Fruit fly (Drosophila melanogaster) whole organism, embryonic: Measurements from ENCODE around the gene Svil.

Experiments
- ATbp ChIP-seq: fragments of 200-800 bp; sonication (Bioruptor generic); optimal IDR thresholded peaks from 2 replicates; lab custom pipeline; 2017; ENCODE audit warnings: missing biosample characterization, mild to moderate bottlenecking, missing genetic modification characterization, missing genetic modification reagents
- Bdp1 ChIP-seq: fragments of 200-800 bp; sonication (Bioruptor generic); optimal IDR thresholded peaks from 3 replicates; lab custom pipeline; 2016; ENCODE audit warnings: missing biosample characterization, missing genetic modification characterization
- CG10267 ChIP-seq: fragments of 200-800 bp; sonication (Bioruptor generic); optimal IDR thresholded peaks from 2 replicates; lab custom pipeline; 2018; ENCODE audit warnings: missing biosample characterization, mild to moderate bottlenecking, missing genetic modification characterization, moderate library complexity
- CG10462 ChIP-seq: fragments of 200-800 bp; sonication (Bioruptor generic); optimal IDR thresholded peaks from 2 replicates; lab custom pipeline; 2016; ENCODE audit warnings: missing biosample characterization, missing genetic modification characterization
- CG11696 ChIP-seq: fragments of 200-800 bp; sonication (Bioruptor generic); IDR thresholded peaks from 2 replicates; pipeline ENCODE4 v1.3.6; 2022; ENCODE audit warnings: missing biosample characterization, missing genetic modification characterization
- CG12236 ChIP-seq: fragments of 200-800 bp; sonication (Bioruptor generic); optimal IDR thresholded peaks from 2 replicates; lab custom pipeline; 2016; ENCODE audit warnings: missing biosample characterization, missing genetic modification characterization
- CG16813 ChIP-seq: fragments of 200-800 bp; sonication (Bioruptor generic); IDR thresholded peaks from 3 replicates; pipeline ENCODE4 v1.3.6; 2022; ENCODE audit warnings: missing biosample characterization, missing genetic modification characterization; ENCODE audit not compliant: partially characterized antibody
- CG1832 ChIP-seq: fragments of 200-800 bp; sonication (Bioruptor generic); optimal IDR thresholded peaks from 2 replicates; lab custom pipeline; 2017; ENCODE audit warnings: missing biosample characterization, mild to moderate bottlenecking, missing genetic modification characterization, inconsistent platforms
- CG18599 ChIP-seq: fragments of 200-800 bp; sonication (Bioruptor generic); optimal IDR thresholded peaks from 3 replicates; lab custom pipeline; 2017; ENCODE audit warnings: missing biosample characterization, missing genetic modification characterization, mild to moderate bottlenecking, moderate library complexity, missing genetic modification reagents
- CG2202 ChIP-seq: fragments of 200-800 bp; sonication (Bioruptor generic); optimal IDR thresholded peaks from 2 replicates; lab custom pipeline; 2018; ENCODE audit warnings: missing biosample characterization, mild to moderate bottlenecking, missing genetic modification characterization
- CG32772 ChIP-seq: fragments of 200-800 bp; sonication (Bioruptor generic); IDR thresholded peaks from 2 replicates; pipeline ENCODE4 v1.3.6; 2022; ENCODE audit warnings: missing biosample characterization, missing genetic modification characterization
- CG33213 ChIP-seq: fragments of 200-800 bp; sonication (Bioruptor generic); optimal IDR thresholded peaks from 3 replicates; lab custom pipeline; 2016; ENCODE audit warnings: missing biosample characterization, missing genetic modification characterization
- CG34224 ChIP-seq: fragments of 200-800 bp; sonication (Bioruptor generic); IDR thresholded peaks from 3 replicates; pipeline ENCODE4 v1.3.6; 2022; ENCODE audit warnings: missing biosample characterization, missing genetic modification characterization; ENCODE audit not compliant: partially characterized antibody
- CG42726 ChIP-seq: fragments of 200-800 bp; sonication (Bioruptor generic); IDR thresholded peaks from 2 replicates; pipeline ENCODE4 v1.3.6; 2022; ENCODE audit warnings: missing biosample characterization, missing genetic modification characterization; ENCODE audit not compliant: partially characterized antibody
- CG6683 ChIP-seq: fragments of 200-800 bp; sonication (Bioruptor generic); optimal IDR thresholded peaks from 2 replicates; lab custom pipeline; 2017; ENCODE audit warnings: missing biosample characterization, mild to moderate bottlenecking, missing genetic modification characterization, missing genetic modification reagents
- CG7271 ChIP-seq: fragments of 200-800 bp; sonication (Bioruptor generic); optimal IDR thresholded peaks from 2 replicates; lab custom pipeline; 2018; ENCODE audit warnings: missing biosample characterization, mild to moderate bottlenecking, missing genetic modification characterization, moderate library complexity
- CG7987 ChIP-seq: fragments of 200-800 bp; sonication (Bioruptor generic); optimal IDR thresholded peaks from 2 replicates; lab custom pipeline; 2018; ENCODE audit warnings: missing biosample characterization, mild to moderate bottlenecking, missing genetic modification characterization, moderate library complexity
- CG8944 ChIP-seq: fragments of 200-800 bp; sonication (Bioruptor generic); optimal IDR thresholded peaks from 3 replicates; lab custom pipeline; 2016; ENCODE audit warnings: missing biosample characterization, missing genetic modification characterization
- CG9727 ChIP-seq: fragments of 200-800 bp; sonication (Bioruptor generic); optimal IDR thresholded peaks from 3 replicates; lab custom pipeline; 2017; ENCODE audit warnings: missing biosample characterization, mild to moderate bottlenecking, missing genetic modification characterization
- CTCF ChIP-seq: fragments of 200-800 bp; sonication (Bioruptor generic); optimal IDR thresholded peaks from 2 replicates; lab custom pipeline; 2017; ENCODE audit warnings: missing biosample characterization, mild to moderate bottlenecking, missing genetic modification characterization, moderate library complexity
- CkIIα-i1 ChIP-seq: fragments of 200-800 bp; sonication (Bioruptor generic); IDR thresholded peaks from 2 replicates; pipeline ENCODE4 v1.3.6; 2022; ENCODE audit warnings: missing biosample characterization, missing genetic modification characterization
- D ChIP-seq, 2 experiments: fragments of 200-800 bp in 1 of 2; fragments of >200 bp in 1 of 2; sonication (Bioruptor generic) in 1 of 2; optimal IDR thresholded peaks; 2 replicates in 1 of 2; 3 replicates in 1 of 2; lab custom pipeline; 2017; ENCODE audit warnings: mild to moderate bottlenecking in 1 of 2, missing biosample characterization in 1 of 2, missing genetic modification characterization in 1 of 2, missing genetic modification reagents in 1 of 2
- Doc3 ChIP-seq: fragments of 200-800 bp; sonication (Bioruptor generic); IDR thresholded peaks from 3 replicates; pipeline ENCODE4 v1.3.6; 2022; ENCODE audit warnings: missing biosample characterization, missing genetic modification characterization; ENCODE audit not compliant: partially characterized antibody
- E2f1 ChIP-seq: fragments of 200-800 bp; sonication (Bioruptor generic); IDR thresholded peaks from 2 replicates; pipeline ENCODE4 v1.3.6; 2022; ENCODE audit warnings: missing biosample characterization, missing genetic modification characterization
- Gug ChIP-seq: fragments of 200-800 bp; sonication (Bioruptor generic); IDR thresholded peaks from 4 replicates; pipeline ENCODE4 v1.3.6; 2022; ENCODE audit warnings: missing biosample characterization, missing genetic modification characterization
- HLH4C ChIP-seq: fragments of 200-800 bp; sonication (Bioruptor generic); IDR thresholded peaks from 3 replicates; pipeline ENCODE4 v1.3.6; 2022; ENCODE audit warnings: missing biosample characterization, missing genetic modification characterization; ENCODE audit not compliant: partially characterized antibody
- Hey ChIP-seq: fragments of 200-800 bp; sonication (Bioruptor generic); optimal IDR thresholded peaks from 3 replicates; lab custom pipeline; 2018; ENCODE audit warnings: missing biosample characterization, mild to moderate bottlenecking, missing genetic modification characterization
- Hr78 ChIP-seq, 2 experiments: fragments of 200-800 bp in 1 of 2; fragments of >200 bp in 1 of 2; sonication (Bioruptor generic) in 1 of 2; optimal IDR thresholded peaks; 2 replicates each; lab custom pipeline; 2017 to 2019; ENCODE audit warnings: missing biosample characterization in 2 of 2, missing genetic modification characterization in 2 of 2, mild to moderate bottlenecking in 1 of 2, moderate library complexity in 1 of 2
- Neu2 ChIP-seq: fragments of 200-800 bp; sonication (Bioruptor generic); optimal IDR thresholded peaks from 3 replicates; lab custom pipeline; 2016; ENCODE audit warnings: missing biosample characterization, missing genetic modification characterization, borderline replicate concordance
- NfI ChIP-seq: fragments of 200-800 bp; sonication (Bioruptor generic); optimal IDR thresholded peaks from 3 replicates; lab custom pipeline; 2018; ENCODE audit warnings: missing biosample characterization, mild to moderate bottlenecking, missing genetic modification characterization, moderate library complexity
- Ravus ChIP-seq: fragments of 200-800 bp; sonication (Bioruptor generic); IDR thresholded peaks from 2 replicates; pipeline ENCODE4 v1.3.6; 2022; ENCODE audit warnings: missing biosample characterization, missing genetic modification characterization
- Rx ChIP-seq: fragments of 200-800 bp; sonication (Bioruptor generic); IDR thresholded peaks from 2 replicates; pipeline ENCODE4 v1.3.6; 2022; ENCODE audit warnings: missing biosample characterization, missing genetic modification characterization
- Sin3A ChIP-seq: fragments of >200 bp; optimal IDR thresholded peaks from 2 replicates; lab custom pipeline; 2018
- abd-A ChIP-seq: fragments of 200-800 bp; sonication (Bioruptor generic); optimal IDR thresholded peaks from 3 replicates; lab custom pipeline; 2019; ENCODE audit warnings: missing biosample characterization, mild to moderate bottlenecking, missing genetic modification characterization, moderate library complexity
- ase ChIP-seq: fragments of 200-800 bp; sonication (Bioruptor generic); IDR thresholded peaks from 3 replicates; pipeline ENCODE4 v1.3.6; 2022; ENCODE audit warnings: missing biosample characterization, missing genetic modification characterization
- ash1 ChIP-seq: fragments of 200-800 bp; sonication (Bioruptor generic); optimal IDR thresholded peaks from 2 replicates; lab custom pipeline; 2018; ENCODE audit warnings: missing biosample characterization, mild to moderate bottlenecking, missing genetic modification characterization
- bab2 ChIP-seq: fragments of 200-800 bp; sonication (Bioruptor generic); optimal IDR thresholded peaks from 2 replicates; lab custom pipeline; 2016; ENCODE audit warnings: missing biosample characterization, missing genetic modification characterization
- croc ChIP-seq: fragments of 200-800 bp; sonication (Bioruptor generic); conservative IDR thresholded peaks from 3 replicates; pipeline ENCODE4 v1.3.6; 2022; ENCODE audit warnings: missing biosample characterization, missing genetic modification characterization
- da ChIP-seq: fragments of 200-800 bp; sonication (Bioruptor generic); optimal IDR thresholded peaks from 2 replicates; lab custom pipeline; 2016; ENCODE audit warnings: missing biosample characterization, missing genetic modification characterization
- dati ChIP-seq: fragments of 200-800 bp; sonication (Bioruptor generic); IDR thresholded peaks from 2 replicates; pipeline ENCODE4 v1.3.6; 2022; ENCODE audit warnings: missing biosample characterization, missing genetic modification characterization
- gcm2 ChIP-seq: fragments of 200-800 bp; sonication (Bioruptor generic); optimal IDR thresholded peaks from 2 replicates; lab custom pipeline; 2016; ENCODE audit warnings: missing biosample characterization, missing genetic modification characterization
- grn ChIP-seq: fragments of 200-800 bp; sonication (Bioruptor generic); optimal IDR thresholded peaks from 3 replicates; lab custom pipeline; 2017; ENCODE audit warnings: missing biosample characterization, missing genetic modification characterization
- hb ChIP-seq: fragments of 200-800 bp; sonication (Bioruptor generic); IDR thresholded peaks from 3 replicates; pipeline ENCODE4 v1.3.6; 2022; ENCODE audit warnings: missing biosample characterization, missing genetic modification characterization; ENCODE audit not compliant: partially characterized antibody
- kay ChIP-seq: fragments of 200-800 bp; sonication (Bioruptor generic); optimal IDR thresholded peaks from 2 replicates; lab custom pipeline; 2016; ENCODE audit warnings: missing biosample characterization, missing genetic modification characterization
- lbe ChIP-seq: fragments of 200-800 bp; sonication (Bioruptor generic); optimal IDR thresholded peaks from 2 replicates; lab custom pipeline; 2016; ENCODE audit warnings: missing biosample characterization, mild to moderate bottlenecking, missing genetic modification characterization
- nom ChIP-seq: fragments of 200-800 bp; sonication (Bioruptor generic); optimal IDR thresholded peaks from 2 replicates; lab custom pipeline; 2017; ENCODE audit warnings: missing biosample characterization, missing genetic modification characterization, mild to moderate bottlenecking, moderate library complexity, missing genetic modification reagents
- pnt ChIP-seq: fragments of 200-800 bp; sonication (Bioruptor generic); optimal IDR thresholded peaks from 3 replicates; lab custom pipeline; 2016; ENCODE audit warnings: missing biosample characterization, missing genetic modification characterization
- ranshi ChIP-seq: fragments of 200-800 bp; sonication (Bioruptor generic); IDR thresholded peaks from 2 replicates; pipeline ENCODE4 v1.3.6; 2022; ENCODE audit warnings: missing biosample characterization, missing genetic modification characterization
- tup ChIP-seq: fragments of 200-800 bp; sonication (Bioruptor generic); optimal IDR thresholded peaks from 2 replicates; lab custom pipeline; 2016; ENCODE audit warnings: missing biosample characterization, mild to moderate bottlenecking, missing genetic modification characterization, moderate library complexity

The Svil gene

dm6 chr3L:2438609-2439422, 61.4 kb downstream of the Svil start:
- TF ChIP-seq Hey (no peak), NfI (GFP tag; lab: Kevin White, UChicago) (no peak), CG8944 (GFP tag; lab: Kevin White, UChicago) (no peak), Neu2 (no peak), gcm2 (GFP tag; lab: Kevin White, UChicago) (no peak), bab2 (no peak), Rx (no peak), CTCF (GFP tag; lab: Kevin White, UChicago) (no peak), ATbp (GFP tag; lab: Kevin White, UChicago) (no peak), Sin3A (lab: Kevin White, UChicago) (no peak), CG2202 (tag; lab: Kevin White, UChicago) (no peak), kay (GFP tag; lab: Kevin White, UChicago) (no peak), CG33213 (GFP tag; lab: Kevin White, UChicago) (no peak), CG1832 (GFP tag; lab: Kevin White, UChicago) (no peak), dati (GFP tag; lab: Robert Waterston, UW) (no peak), croc (GFP tag; lab: Robert Waterston, UW) (no peak), E2f1 (GFP tag; lab: Robert Waterston, UW) (no peak), grn (GFP tag; lab: Kevin White, UChicago) (peak; percentile 78), abd-A (tag; lab: Kevin White, UChicago) (peak; percentile 31), Gug (no peak), Hr78 (GFP tag; optimal IDR thresholded peaks at IDR 0.05; lab: Kevin White, UChicago) (no peak), CG12236 (no peak), CG6683 (no peak), pnt (GFP tag; lab: Kevin White, UChicago) (no peak), lbe (GFP tag; lab: Kevin White, UChicago) (no peak), hb (GFP tag; lab: Robert Waterston, UW) (no peak), CG11696 (no peak), da (GFP tag; lab: Kevin White, UChicago) (no peak), CG34224 (no peak), tup (GFP tag; lab: Kevin White, UChicago) (no peak), CG18599 (no peak), ranshi (GFP tag; lab: Robert Waterston, UW) (no peak), ase (GFP tag; lab: Robert Waterston, UW) (no peak), Doc3 (no peak), nom (peak; percentile 29), CG16813 (no peak), CG10267 (tag; lab: Kevin White, UChicago) (no peak), CG32772 (GFP tag; lab: Robert Waterston, UW) (no peak), CG9727 (peak; percentile 1), CG10462 (no peak), Ravus (no peak), D (optimal IDR thresholded peaks at IDR 0.05; lab: Kevin White, UChicago) (peak; percentile 88), D (GFP tag; optimal IDR thresholded peaks at IDR 0.05; lab: Kevin White, UChicago) (no peak), CG7271 (tag; lab: Kevin White, UChicago) (no peak), CkIIα-i1 (GFP tag; lab: Robert Waterston, UW) (no peak), HLH4C (GFP tag; lab: Robert Waterston, UW) (no peak), ash1 (GFP tag; lab: Kevin White, UChicago) (no peak), Bdp1 (GFP tag; lab: Kevin White, UChicago) (no peak), CG42726 (GFP tag; lab: Robert Waterston, UW) (no peak), CG7987 (GFP tag; lab: Kevin White, UChicago) (no peak)
